Worm (Caenorhabditis elegans) whole organism, young adult: ENCODE data around the gene ogdh-1.

Source experiments
- B0019.2 ChIP-seq: fragments of 200-800 bp; sonication (Bioruptor generic); conservative IDR thresholded peaks from 2 replicates; pipeline ENCODE4 v1.3.6; 2022; ENCODE audit warnings: missing genetic modification reagents, missing genetic modification characterization, missing compliant biosample characterization
- B0035.1 ChIP-seq: sonication (generic microtip); optimal IDR thresholded peaks from 2 replicates; lab custom pipeline; 2016; ENCODE audit warnings: missing genetic modification characterization, mild to moderate bottlenecking, missing compliant biosample characterization, missing genotype, missing genetic modification reagents
- B0336.3 ChIP-seq: fragments of 200-800 bp; sonication (Bioruptor generic); IDR thresholded peaks from 2 replicates; pipeline ENCODE4 v1.3.6; 2022; ENCODE audit warnings: missing genetic modification characterization, missing compliant biosample characterization
- F10E7.11 ChIP-seq: sonication (generic microtip); optimal IDR thresholded peaks from 2 replicates; lab custom pipeline; 2017; ENCODE audit warnings: mild to moderate bottlenecking, missing genetic modification characterization, moderate library complexity, missing compliant biosample characterization
- F22D6.2 ChIP-seq: sonication (generic microtip); optimal IDR thresholded peaks from 2 replicates; lab custom pipeline; 2016; ENCODE audit warnings: mild to moderate bottlenecking, missing genetic modification characterization, missing compliant biosample characterization
- F23B12.7 ChIP-seq: sonication (generic microtip); optimal IDR thresholded peaks from 2 replicates; lab custom pipeline; 2017; ENCODE audit warnings: missing genetic modification characterization, mild to moderate bottlenecking, missing compliant biosample characterization, antibody characterized with exemption, moderate library complexity; ENCODE audit not compliant: insufficient read depth
- F33H1.4 ChIP-seq: fragments of 200-800 bp; sonication (Bioruptor generic); IDR thresholded peaks from 2 replicates; pipeline ENCODE4 v1.3.6; 2022; ENCODE audit warnings: missing genetic modification reagents, missing genetic modification characterization, missing compliant biosample characterization
- T26A5.8 ChIP-seq: sonication (generic microtip); optimal IDR thresholded peaks from 2 replicates; lab custom pipeline; 2016; ENCODE audit warnings: missing genetic modification characterization, missing compliant biosample characterization
- Y53F4B.3 ChIP-seq: fragments of 200-800 bp; sonication (Bioruptor generic); IDR thresholded peaks from 2 replicates; pipeline ENCODE4 v1.3.6; 2022; ENCODE audit warnings: missing genetic modification reagents, missing genetic modification characterization, missing compliant biosample characterization
- Y79H2A.3 ChIP-seq: fragments of 200-800 bp; sonication (Bioruptor generic); conservative IDR thresholded peaks from 2 replicates; pipeline ENCODE4 v1.3.6; 2022; ENCODE audit warnings: missing genetic modification reagents, missing genetic modification characterization, missing compliant biosample characterization
- aptf-3 ChIP-seq: fragments of 200-800 bp; sonication (Bioruptor generic); IDR thresholded peaks from 2 replicates; pipeline ENCODE4 v1.3.6; 2022; ENCODE audit warnings: missing genetic modification characterization, missing compliant biosample characterization
- atf-7 ChIP-seq: sonication (generic microtip); optimal IDR thresholded peaks from 2 replicates; lab custom pipeline; 2017; ENCODE audit warnings: mild to moderate bottlenecking, missing genetic modification characterization, missing compliant biosample characterization
- bed-1 ChIP-seq: fragments of 200-800 bp; sonication (Bioruptor generic); IDR thresholded peaks from 2 replicates; pipeline ENCODE4 v1.3.6; 2022; ENCODE audit warnings: missing genetic modification reagents, missing genetic modification characterization, missing compliant biosample characterization
- ccch-3 ChIP-seq: fragments of 200-800 bp; sonication (Bioruptor generic); optimal IDR thresholded peaks from 2 replicates; lab custom pipeline; 2018; ENCODE audit warnings: mild to moderate bottlenecking, missing genetic modification characterization, missing compliant biosample characterization
- cebp-2 ChIP-seq: fragments of 200-800 bp; sonication (Bioruptor generic); IDR thresholded peaks from 2 replicates; pipeline ENCODE4 v1.3.6; 2022; ENCODE audit warnings: missing genetic modification characterization, missing compliant biosample characterization
- ceh-100 ChIP-seq: fragments of 200-800 bp; sonication (Bioruptor generic); IDR thresholded peaks from 2 replicates; pipeline ENCODE4 v1.3.6; 2022; ENCODE audit warnings: missing genetic modification reagents, missing genetic modification characterization, missing compliant biosample characterization
- ceh-58 ChIP-seq: fragments of 200-800 bp; sonication (Bioruptor generic); IDR thresholded peaks from 2 replicates; pipeline ENCODE4 v1.3.6; 2022; ENCODE audit warnings: missing genetic modification characterization, missing compliant biosample characterization
- ceh-79 ChIP-seq: sonication (generic microtip); optimal IDR thresholded peaks from 2 replicates; lab custom pipeline; 2017; ENCODE audit warnings: mild to moderate bottlenecking, missing genetic modification characterization, missing compliant biosample characterization
- ceh-91 ChIP-seq: fragments of 200-800 bp; sonication (Bioruptor generic); IDR thresholded peaks from 2 replicates; pipeline ENCODE4 v1.3.6; 2022; ENCODE audit warnings: missing genetic modification reagents, missing genetic modification characterization, missing compliant biosample characterization
- chd-7 ChIP-seq: sonication (generic microtip); optimal IDR thresholded peaks from 2 replicates; lab custom pipeline; 2016; ENCODE audit warnings: mild to moderate bottlenecking, missing genetic modification characterization, moderate library complexity, missing compliant biosample characterization
- die-1 ChIP-seq: sonication (generic microtip); optimal IDR thresholded peaks from 2 replicates; lab custom pipeline; 2016; ENCODE audit warnings: missing genotype, mild to moderate bottlenecking, missing genetic modification characterization, missing compliant biosample characterization
- gei-17 ChIP-seq: fragments of 200-800 bp; sonication (Bioruptor generic); optimal IDR thresholded peaks from 2 replicates; lab custom pipeline; 2018; ENCODE audit warnings: mild to moderate bottlenecking, missing genetic modification characterization, missing compliant biosample characterization
- hsf-1 ChIP-seq: fragments of 200-800 bp; sonication (Bioruptor generic); IDR thresholded peaks from 2 replicates; pipeline ENCODE4 v1.3.6; 2022; ENCODE audit warnings: missing genetic modification reagents, missing genetic modification characterization, missing compliant biosample characterization
- let-607 ChIP-seq, 2 experiments: fragments of 200-800 bp in 1 of 2; sonication (Bioruptor generic) in 1 of 2; sonication (generic microtip) in 1 of 2; optimal IDR thresholded peaks; 2 replicates each; lab custom pipeline; 2016 to 2018; ENCODE audit warnings: mild to moderate bottlenecking in 2 of 2, missing compliant biosample characterization in 2 of 2, missing genetic modification characterization in 2 of 2, moderate library complexity in 2 of 2, missing genotype in 1 of 2
- lir-1 ChIP-seq: fragments of 200-800 bp; sonication (Bioruptor generic); conservative IDR thresholded peaks from 2 replicates; pipeline ENCODE4 v1.3.6; 2022; ENCODE audit warnings: missing genetic modification reagents, missing genetic modification characterization, missing compliant biosample characterization
- mcd-1 ChIP-seq: fragments of 200-800 bp; sonication (Bioruptor generic); IDR thresholded peaks from 2 replicates; pipeline ENCODE4 v1.3.6; 2022; ENCODE audit warnings: missing genetic modification reagents, missing genetic modification characterization, missing compliant biosample characterization
- mel-28 ChIP-seq: sonication (generic microtip); optimal IDR thresholded peaks from 2 replicates; lab custom pipeline; 2016; ENCODE audit warnings: borderline replicate concordance, mild to moderate bottlenecking, missing genetic modification characterization, missing compliant biosample characterization
- mes-4 ChIP-seq: sonication (generic microtip); optimal IDR thresholded peaks from 2 replicates; lab custom pipeline; 2016; ENCODE audit warnings: missing genotype, missing genetic modification characterization, missing compliant biosample characterization
- mxl-1 ChIP-seq: sonication (generic microtip); optimal IDR thresholded peaks from 2 replicates; lab custom pipeline; 2016; ENCODE audit warnings: missing genetic modification characterization, missing compliant biosample characterization
- nhr-179 ChIP-seq: sonication (generic microtip); optimal IDR thresholded peaks from 2 replicates; lab custom pipeline; 2016; ENCODE audit warnings: mild to moderate bottlenecking, missing genetic modification characterization, missing compliant biosample characterization
- nhr-27 ChIP-seq: fragments of 200-800 bp; sonication (Bioruptor generic); optimal IDR thresholded peaks from 2 replicates; lab custom pipeline; 2018; ENCODE audit warnings: mild to moderate bottlenecking, missing genetic modification characterization, moderate library complexity, missing compliant biosample characterization
- nhr-90 ChIP-seq: sonication (generic microtip); optimal IDR thresholded peaks from 2 replicates; lab custom pipeline; 2016; ENCODE audit warnings: missing genotype, mild to moderate bottlenecking, missing genetic modification characterization, missing compliant biosample characterization
- pbrm-1 ChIP-seq: fragments of 200-800 bp; sonication (Bioruptor generic); IDR thresholded peaks from 2 replicates; pipeline ENCODE4 v1.3.6; 2022; ENCODE audit warnings: missing genetic modification reagents, missing genetic modification characterization, missing compliant biosample characterization
- pha-4 ChIP-seq: fragments of 150-350 bp; sonication (generic microtip); optimal IDR thresholded peaks from 2 replicates; lab custom pipeline; 2014; ENCODE audit warnings: missing biosample characterization, missing genetic modification reagents, missing genetic modification characterization
- rcor-1 ChIP-seq: fragments of 200-800 bp; sonication (Bioruptor generic); IDR thresholded peaks from 2 replicates; pipeline ENCODE4 v1.3.6; 2022; ENCODE audit warnings: missing genetic modification reagents, missing genetic modification characterization, missing compliant biosample characterization
- rec-8 ChIP-seq, 2 experiments: sonication (generic microtip); optimal IDR thresholded peaks; 2 replicates each; lab custom pipeline; 2016; ENCODE audit warnings: mild to moderate bottlenecking in 2 of 2, missing genetic modification characterization in 2 of 2, missing genetic modification reagents in 2 of 2, missing genotype in 2 of 2, missing biosample characterization in 1 of 2, missing compliant biosample characterization in 1 of 2, moderate library complexity in 1 of 2
- snpc-3.4 ChIP-seq: sonication (generic microtip); optimal IDR thresholded peaks from 2 replicates; lab custom pipeline; 2017; ENCODE audit warnings: missing genetic modification characterization, mild to moderate bottlenecking, missing compliant biosample characterization, antibody characterized with exemption, moderate library complexity, missing genotype, missing genetic modification reagents
- snpc-4 ChIP-seq, 5 experiments: fragments of 150-350 bp in 1 of 5; sonication (generic microtip) in 4 of 5; optimal IDR thresholded peaks; 2 replicates each; lab custom pipeline; 2014 to 2018; ENCODE audit warnings: missing genetic modification characterization in 5 of 5, missing biosample characterization in 3 of 5, antibody characterized with exemption in 2 of 5, mild to moderate bottlenecking in 2 of 5, missing compliant biosample characterization in 2 of 5, missing genotype in 2 of 5, moderate library complexity in 2 of 5, missing genetic modification reagents in 1 of 5
- somi-1 ChIP-seq: fragments of 200-800 bp; sonication (Bioruptor generic); optimal IDR thresholded peaks from 2 replicates; lab custom pipeline; 2018; ENCODE audit warnings: mild to moderate bottlenecking, missing genetic modification characterization, missing compliant biosample characterization
- tbp1 ChIP-seq: fragments of 200-800 bp; sonication (Bioruptor generic); optimal IDR thresholded peaks from 2 replicates; lab custom pipeline; 2018; ENCODE audit warnings: mild to moderate bottlenecking, missing genetic modification characterization, missing compliant biosample characterization
- tbx-9 ChIP-seq: sonication (generic microtip); optimal IDR thresholded peaks from 2 replicates; lab custom pipeline; 2016; ENCODE audit warnings: borderline replicate concordance, missing genetic modification characterization, inconsistent platforms, missing compliant biosample characterization
- unc-130 ChIP-seq: sonication (generic microtip); optimal IDR thresholded peaks from 2 replicates; lab custom pipeline; 2016; ENCODE audit warnings: missing genetic modification reagents, missing genetic modification characterization, missing compliant biosample characterization
- xnd-1 ChIP-seq: sonication (generic microtip); optimal IDR thresholded peaks from 2 replicates; lab custom pipeline; 2016; ENCODE audit warnings: missing genotype, missing genetic modification reagents, missing genetic modification characterization, missing compliant biosample characterization
- zfh-2 ChIP-seq: fragments of 200-800 bp; sonication (Bioruptor generic); conservative IDR thresholded peaks from 2 replicates; pipeline ENCODE4 v1.3.6; 2022; ENCODE audit warnings: missing genetic modification reagents, missing genetic modification characterization, missing compliant biosample characterization
- zim-3 ChIP-seq: sonication (generic microtip); optimal IDR thresholded peaks from 2 replicates; lab custom pipeline; 2017; ENCODE audit warnings: mild to moderate bottlenecking, missing genetic modification characterization, moderate library complexity, missing compliant biosample characterization
- ztf-28 ChIP-seq: fragments of 200-800 bp; sonication (Bioruptor generic); IDR thresholded peaks from 2 replicates; pipeline ENCODE4 v1.3.6; 2022; ENCODE audit warnings: missing genetic modification reagents, missing genetic modification characterization, missing compliant biosample characterization
- ztf-3 ChIP-seq: fragments of 200-800 bp; sonication (Bioruptor generic); optimal IDR thresholded peaks from 2 replicates; lab custom pipeline; 2018; ENCODE audit warnings: mild to moderate bottlenecking, missing genetic modification characterization, missing compliant biosample characterization

Gene ogdh-1

ce11 chrIV:4749728-4750278 is 46.0 kb upstream of the ogdh-1 start, which contains the start of the genes rpl-20 and Y17G9B.5 (continued):
- TF ChIP-seq unc-130 (peak; percentile 98), bed-1 (GFP tag; lab: Robert Waterston, UW) (0 out of 2 replicates have a peak, but pooled peaks have one; percentile 85), mes-4 (tag; lab: Kevin White, UChicago) (peak; percentile 88), gei-17 (peak; percentile 94), snpc-3.4 (tag; lab: Kevin White, UChicago) (peak; percentile 98), xnd-1 (peak; percentile 92), ztf-3 (GFP tag; lab: Kevin White, UChicago) (peak; percentile 98), nhr-179 (tag; lab: Kevin White, UChicago) (no peak), mel-28 (tag; lab: Kevin White, UChicago) (peak; percentile 90), F23B12.7 (peak; percentile 99), cebp-2 (peak; percentile 98), T26A5.8 (tag; lab: Kevin White, UChicago) (peak; percentile 69), let-607 (tag; optimal IDR thresholded peaks at IDR 0.05; lab: Kevin White, UChicago) (peak; percentile 95 to 97), aptf-3 (0 out of 2 replicates have a peak, but pooled peaks have one; percentile 37), ceh-79 (tag; lab: Kevin White, UChicago) (peak; percentile 90), ceh-100 (peak; percentile 94), ztf-28 (GFP tag; lab: Robert Waterston, UW) (peak; percentile 95), tbx-9 (tag; lab: Kevin White, UChicago) (peak; percentile 42), atf-7 (tag; lab: Kevin White, UChicago) (peak; percentile 99), lir-1 (GFP tag; lab: Robert Waterston, UW) (peak; percentile 99), Y53F4B.3 (GFP tag; lab: Robert Waterston, UW) (peak; percentile 91), F22D6.2 (tag; lab: Kevin White, UChicago) (peak; percentile 96), ceh-91 (GFP tag; lab: Robert Waterston, UW) (peak; percentile 99), mxl-1 (tag; lab: Kevin White, UChicago) (no peak), hsf-1 (GFP tag; lab: Robert Waterston, UW) (peak; percentile 97), mcd-1 (GFP tag; lab: Robert Waterston, UW) (peak; percentile 100), nhr-90 (tag; lab: Kevin White, UChicago) (peak; percentile 93), rcor-1 (GFP tag; lab: Robert Waterston, UW) (peak; percentile 99), B0336.3 (GFP tag; lab: Robert Waterston, UW) (peak; percentile 100), B0019.2 (GFP tag; lab: Robert Waterston, UW) (peak; percentile 97), tbp1 (GFP tag; lab: Kevin White, UChicago) (peak; percentile 84), F10E7.11 (peak; percentile 93), zfh-2 (GFP tag; lab: Robert Waterston, UW) (peak; percentile 72), rec-8 (tag; optimal IDR thresholded peaks at IDR 0.05; lab: Kevin White, UChicago) (peak; percentile 79 to 81), zim-3 (tag; lab: Kevin White, UChicago) (peak; percentile 84), die-1 (tag; lab: Kevin White, UChicago) (peak; percentile 91), B0035.1 (peak; percentile 96), snpc-4 (GFP tag; optimal IDR thresholded peaks at IDR 0.05; lab: Kevin White, UChicago) (peak; percentile 95), snpc-4 (tag; optimal IDR thresholded peaks at IDR 0.05; lab: Kevin White, UChicago) (peak; percentile 95 to 97 (median 96)), ceh-58 (GFP tag; lab: Robert Waterston, UW) (0 out of 2 replicates have a peak, but pooled peaks have one; percentile 54), chd-7 (tag; lab: Kevin White, UChicago) (peak; percentile 99), pbrm-1 (peak; percentile 100), F33H1.4 (GFP tag; lab: Robert Waterston, UW) (peak; percentile 98), pha-4 (tag; lab: Kevin White, UChicago) (peak; percentile 100), somi-1 (GFP tag; lab: Kevin White, UChicago) (peak; percentile 100), Y79H2A.3 (GFP tag; lab: Robert Waterston, UW) (peak; percentile 97), ccch-3 (GFP tag; lab: Kevin White, UChicago) (peak; percentile 68), nhr-27 (tag; lab: Kevin White, UChicago) (peak; percentile 96)
